Worm (Caenorhabditis elegans): ENCODE measurements around the gene mrt-2.

DNA sequence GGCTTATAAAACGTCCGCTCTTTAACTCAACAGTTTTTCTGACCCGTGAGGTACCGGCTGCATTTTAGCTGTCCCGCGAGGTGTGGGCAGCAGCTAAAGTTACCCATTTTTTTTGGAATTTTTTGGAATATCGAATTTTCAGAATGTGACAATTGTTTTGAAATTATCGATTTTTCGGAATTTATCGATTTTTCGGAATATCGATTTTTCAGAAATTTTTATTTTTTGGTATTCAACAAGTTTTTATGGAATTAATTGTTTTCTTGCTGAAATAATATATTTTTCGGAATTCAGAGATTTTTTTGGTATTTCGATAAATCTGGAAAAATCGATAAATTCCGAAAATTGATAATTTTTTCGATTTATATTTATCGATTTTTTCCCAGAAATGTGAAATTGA, 13.6 kb upstream of the mrt-2 start:
- no peak for TF ChIP-seq lin-15B (tag; optimal IDR thresholded peaks at IDR 0.05)
- TF ChIP-seq fos-1 (tag; optimal IDR thresholded peaks at IDR 0.05), result no peak
- no peak for TF ChIP-seq snpc-4 (tag; optimal IDR thresholded peaks at IDR 0.05)
- no peak for TF ChIP-seq nhr-12 (tag; optimal IDR thresholded peaks at IDR 0.05)
- no peak for TF ChIP-seq elt-1 (tag; optimal IDR thresholded peaks at IDR 0.05)
- no peak for TF ChIP-seq fkh-10 (GFP tag; optimal IDR thresholded peaks at IDR 0.05)
